Worm (Caenorhabditis elegans): ENCODE data around the gene T05C1.1.

DNA sequence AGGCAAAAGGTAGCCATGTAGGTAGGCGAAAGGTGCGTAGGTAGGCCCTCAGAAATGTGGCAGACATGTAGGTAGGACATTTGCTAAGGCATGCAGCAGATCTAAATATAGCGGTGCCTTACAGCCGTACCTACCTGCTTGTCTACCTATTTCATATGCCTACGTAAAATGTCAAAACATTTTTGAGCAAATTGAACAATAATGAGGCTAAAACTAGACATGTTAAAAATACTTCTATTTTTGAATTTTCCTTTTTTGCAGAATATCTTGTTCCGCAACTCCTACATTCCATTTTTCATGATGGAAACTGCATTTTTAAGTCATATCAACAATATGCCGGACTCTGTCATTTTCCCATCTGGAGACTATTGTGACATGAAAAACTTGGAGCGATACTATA lies 44.1 kb upstream of the T05C1.1 start:
- TF ChIP-seq lin-39 (tag; optimal IDR thresholded peaks at IDR 0.05) (no peak), unc-55 (GFP tag; optimal IDR thresholded peaks at IDR 0.05) (no peak), ceh-16 (tag; optimal IDR thresholded peaks at IDR 0.05) (no peak), snpc-4 (tag; optimal IDR thresholded peaks at IDR 0.05) (no peak), nhr-12 (tag; optimal IDR thresholded peaks at IDR 0.05) (no peak), ceh-82 (tag; optimal IDR thresholded peaks at IDR 0.05) (no peak), F13H6.1 (tag; optimal IDR thresholded peaks at IDR 0.05) (no peak), nhr-77 (tag; optimal IDR thresholded peaks at IDR 0.05) (no peak), unc-62 (GFP tag; optimal IDR thresholded peaks at IDR 0.05) (no peak), nhr-6 (tag; optimal IDR thresholded peaks at IDR 0.05) (no peak), blmp-1 (tag; optimal IDR thresholded peaks at IDR 0.05; ENCODE audit: insufficient read depth) (no peak), ama-1 (optimal IDR thresholded peaks at IDR 0.05) (no peak), gmeb-1 (tag; optimal IDR thresholded peaks at IDR 0.05) (no peak), dmd-4 (tag; optimal IDR thresholded peaks at IDR 0.05) (no peak)

Measured in whole organism, L2 larva.